Fruit fly (Drosophila melanogaster): ENCODE results near the gene Ilp4.

- TF ChIP-seq CG9948 (tag; optimal IDR thresholded peaks at IDR 0.05): no peak
- TF ChIP-seq Ets98B (GFP tag; IDR thresholded peaks at IDR 0.05): no peak
Observed at dm6 chr3L:9797587-9797986, 6.5 kb downstream of the Ilp4 start, which contains the start of gene Zasp67.

Data from whole organism, pupa.